Worm (Caenorhabditis elegans): ENCODE results near the gene cisd-3.1.

Gene cisd-3.1

DNA sequence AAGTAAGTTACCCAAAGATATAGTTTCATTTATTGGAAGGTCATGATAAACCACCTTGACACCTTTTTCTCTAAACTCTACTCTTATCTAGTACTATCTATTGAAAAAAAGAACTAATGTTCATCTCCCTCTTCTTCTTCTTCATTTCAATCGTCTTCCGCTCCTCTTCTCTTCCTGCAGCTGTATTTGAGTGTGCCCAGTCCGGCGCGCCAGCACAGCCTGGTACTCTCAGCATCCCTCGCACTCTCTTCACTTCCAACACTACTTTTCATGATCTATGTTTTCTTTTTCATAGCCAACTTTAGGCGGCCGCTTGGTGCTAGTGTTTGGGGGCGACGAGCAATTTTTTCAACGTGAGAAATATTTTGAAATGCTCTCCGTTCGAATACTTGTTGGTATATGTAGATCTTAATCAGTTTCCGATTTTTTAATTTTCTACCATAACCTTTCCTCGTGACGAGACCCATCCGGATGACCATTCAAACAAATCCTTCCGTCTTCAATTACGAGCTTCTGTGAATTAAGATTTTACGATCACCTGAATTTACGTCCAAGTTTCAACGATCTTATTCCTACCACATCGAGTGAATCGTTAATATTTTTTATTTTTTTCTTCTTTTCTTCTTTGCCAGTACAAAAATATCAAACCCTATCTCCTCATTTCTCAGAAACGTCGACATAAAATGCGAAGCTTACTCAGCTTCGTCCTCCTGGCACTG lies 19.5 kb downstream of the cisd-3.1 start, which contains the start of gene pan-1:
pan-1 (plus strand) TSS at position 669 of the 719 bp plus-strand sequence.
- TF ChIP-seq C16A3.4 (tag; optimal IDR thresholded peaks at IDR 0.05) (no peak), snu-23 (GFP tag; optimal IDR thresholded peaks at IDR 0.05) (peak; percentile 42), elt-3 (tag; optimal IDR thresholded peaks at IDR 0.05) (no peak), nhr-71 (tag; optimal IDR thresholded peaks at IDR 0.05) (peak; percentile 39), hlh-4 (tag; optimal IDR thresholded peaks at IDR 0.05) (no peak), grh-1 (GFP tag; IDR thresholded peaks at IDR 0.05) (no peak), lin-35 (GFP tag; optimal IDR thresholded peaks at IDR 0.05) (peak in 1 of 2 experiments; percentile 0), hlh-17 (GFP tag; optimal IDR thresholded peaks at IDR 0.05; ENCODE audit: borderline replicate concordance) (no peak), ceh-82 (tag; optimal IDR thresholded peaks at IDR 0.05) (peak in 1 of 3 experiments; percentile 0), zip-4 (GFP tag; optimal IDR thresholded peaks at IDR 0.05) (no peak), mep-1 (tag; optimal IDR thresholded peaks at IDR 0.05) (peak; percentile 27), lin-15B (tag; optimal IDR thresholded peaks at IDR 0.05) (no peak), nhr-85 (tag) (peak; percentile 65), swsn-7 (tag; optimal IDR thresholded peaks at IDR 0.05) (peak; percentile 33), pax-3 (tag; optimal IDR thresholded peaks at IDR 0.05) (no peak), efl-1 (optimal IDR thresholded peaks at IDR 0.05) (peak; percentile 7 to 35), efl-1 (GFP tag; optimal IDR thresholded peaks at IDR 0.05 in 1 of 2) (no peak), lsy-2 (tag; optimal IDR thresholded peaks at IDR 0.05) (peak; percentile 21 to 46), rnt-1 (tag; optimal IDR thresholded peaks at IDR 0.05) (peak; percentile 25), ztf-4 (tag; optimal IDR thresholded peaks at IDR 0.05) (peak; percentile 74), nhr-47 (tag; optimal IDR thresholded peaks at IDR 0.05) (peak; percentile 22), egl-13 (tag; optimal IDR thresholded peaks at IDR 0.05) (no peak), zag-1 (tag; optimal IDR thresholded peaks at IDR 0.05) (no peak), dpl-1 (GFP tag; optimal IDR thresholded peaks at IDR 0.05) (peak in 1 of 3 experiments; percentile 18), lin-14 (GFP tag; optimal IDR thresholded peaks at IDR 0.05) (peak; percentile 82), snpc-4 (tag; optimal IDR thresholded peaks at IDR 0.05) (peak; percentile 20)

DNA sequence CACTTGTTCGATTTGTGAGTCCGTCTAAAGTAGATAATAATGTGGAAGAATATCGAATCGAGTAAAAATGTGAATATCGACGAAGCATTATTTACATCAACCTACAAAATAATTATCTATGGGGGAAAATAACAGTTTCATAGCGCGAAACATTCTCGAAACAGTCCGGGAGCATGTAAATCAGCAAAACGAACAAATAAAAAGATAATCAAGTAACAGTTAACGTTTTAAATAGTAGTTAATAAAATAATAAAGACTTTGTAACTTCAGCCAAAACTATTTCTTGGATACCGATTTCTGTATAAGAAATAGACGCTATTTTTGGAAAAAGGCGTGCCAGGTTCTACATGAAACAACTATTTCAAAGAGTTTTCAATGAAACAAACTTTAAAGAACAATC lies 25.3 kb downstream of the cisd-3.1 start, which contains the start of gene mlcd-1:
mlcd-1 (minus strand) TSS at position 101 of the 400 bp plus-strand sequence.
- TF ChIP-seq nhr-19 (GFP tag; conservative IDR thresholded peaks at IDR 0.05), result no peak
- TF ChIP-seq lir-3 (tag; optimal IDR thresholded peaks at IDR 0.05; ENCODE audit: poor library complexity), result no peak
- TF ChIP-seq ceh-82 (tag; optimal IDR thresholded peaks at IDR 0.05), result no peak

DNA sequence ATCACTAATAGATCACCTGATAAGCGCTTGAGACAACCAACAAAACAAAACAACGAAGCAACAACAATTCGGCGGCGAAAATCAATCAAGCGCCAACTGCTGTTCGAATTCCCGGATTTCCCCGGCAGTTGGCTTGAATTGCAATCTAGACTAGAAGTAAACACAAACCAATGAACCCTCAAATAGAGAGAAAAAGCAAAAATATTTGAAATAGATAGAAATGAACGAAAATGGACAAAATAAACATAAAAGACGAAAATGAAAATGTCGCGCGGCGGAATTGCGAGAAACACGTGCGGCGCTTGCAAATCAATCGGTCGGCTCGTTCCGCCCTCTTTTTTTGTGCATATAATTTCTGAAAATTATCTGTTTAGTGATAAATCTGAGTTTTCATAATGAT lies 25.8 kb downstream of the cisd-3.1 start, which contains the start of gene idhg-1:
idhg-1 (plus strand) TSS at position 343 of the 400 bp plus-strand sequence.
- peak; percentile 72 for TF ChIP-seq nhr-20 (tag; optimal IDR thresholded peaks at IDR 0.05)
- TF ChIP-seq Y116A8C.19 (tag; optimal IDR thresholded peaks at IDR 0.05; ENCODE audit: borderline replicate concordance), result no peak
- TF ChIP-seq swsn-7 (tag; optimal IDR thresholded peaks at IDR 0.05), result peak; percentile 84
- TF ChIP-seq mdl-1 (tag; optimal IDR thresholded peaks at IDR 0.05), result no peak
- peak; percentile 47 to 61 (median 58) for TF ChIP-seq dpl-1 (GFP tag; optimal IDR thresholded peaks at IDR 0.05)
- no peak for TF ChIP-seq fkh-4 (tag; optimal IDR thresholded peaks at IDR 0.05; ENCODE audit: borderline replicate concordance)
- TF ChIP-seq nhr-90 (tag; optimal IDR thresholded peaks at IDR 0.05; ENCODE audit: poor library complexity), result peak; percentile 71
- TF ChIP-seq jun-1 (tag; optimal IDR thresholded peaks at IDR 0.05), result no peak
- TF ChIP-seq mep-1 (tag; optimal IDR thresholded peaks at IDR 0.05), result peak; percentile 59
- no peak for TF ChIP-seq unc-62 (GFP tag; optimal IDR thresholded peaks at IDR 0.05)
- TF ChIP-seq nhr-237 (tag; optimal IDR thresholded peaks at IDR 0.05), result no peak
- TF ChIP-seq ama-1 (optimal IDR thresholded peaks at IDR 0.05), result no peak
- TF ChIP-seq sup-37 (GFP tag; optimal IDR thresholded peaks at IDR 0.05), result no peak
- peak; percentile 41 for TF ChIP-seq lin-13 (GFP tag; optimal IDR thresholded peaks at IDR 0.05)
- peak; percentile 49 for TF ChIP-seq skn-1 (tag; optimal IDR thresholded peaks at IDR 0.05)
- no peak for TF ChIP-seq fos-1 (tag; optimal IDR thresholded peaks at IDR 0.05)
- TF ChIP-seq ceh-63 (GFP tag; optimal IDR thresholded peaks at IDR 0.05), result no peak
- TF ChIP-seq tlp-1 (tag; optimal IDR thresholded peaks at IDR 0.05), result no peak
- no peak for TF ChIP-seq fkh-10 (GFP tag; optimal IDR thresholded peaks at IDR 0.05)
- TF ChIP-seq fkh-8 (tag; optimal IDR thresholded peaks at IDR 0.05), result peak; percentile 37
- TF ChIP-seq nhr-19 (GFP tag; conservative IDR thresholded peaks at IDR 0.05), result peak; percentile 88
- TF ChIP-seq ztf-4 (tag; optimal IDR thresholded peaks at IDR 0.05), result peak; percentile 63
- no peak for TF ChIP-seq aly-2 (tag; optimal IDR thresholded peaks at IDR 0.05)
- TF ChIP-seq blmp-1 (tag; optimal IDR thresholded peaks at IDR 0.05), result peak; percentile 33
- TF ChIP-seq tbx-2 (tag; optimal IDR thresholded peaks at IDR 0.05), result peak; percentile 52
- TF ChIP-seq efl-1 (optimal IDR thresholded peaks at IDR 0.05), result peak; percentile 48 to 65
- peak; percentile 38 to 96 for TF ChIP-seq efl-1 (GFP tag; optimal IDR thresholded peaks at IDR 0.05 in 1 of 2)
- TF ChIP-seq zag-1 (tag; optimal IDR thresholded peaks at IDR 0.05), result no peak

Measured in whole organism, L1 larva.